Fruit fly (Drosophila melanogaster) whole organism, embryonic: ENCODE results near the gene Lon.
A peak's percentile ranks its signal among the peaks of the same experiment; 100 is the strongest.

Experiments
- Ada2b ChIP-seq: fragments of 200-800 bp; sonication (Bioruptor generic); IDR thresholded peaks from 2 replicates; pipeline ENCODE4 v1.3.6; 2022; ENCODE audit warnings: missing biosample characterization, missing genetic modification characterization
- Atf6 ChIP-seq: fragments of 200-800 bp; sonication (Bioruptor generic); IDR thresholded peaks from 2 replicates; pipeline ENCODE4 v1.3.6; 2022; ENCODE audit warnings: missing biosample characterization, missing genetic modification characterization
- Bteb2 ChIP-seq: fragments of 200-800 bp; sonication (Bioruptor generic); optimal IDR thresholded peaks from 2 replicates; lab custom pipeline; 2016; ENCODE audit warnings: missing biosample characterization, missing genetic modification characterization
- CG10431 ChIP-seq: fragments of 200-800 bp; sonication (Bioruptor generic); optimal IDR thresholded peaks from 3 replicates; lab custom pipeline; 2018; ENCODE audit warnings: missing biosample characterization, mild to moderate bottlenecking, missing genetic modification characterization
- CG10543 ChIP-seq: fragments of 200-800 bp; sonication (Bioruptor generic); optimal IDR thresholded peaks from 3 replicates; lab custom pipeline; 2017; ENCODE audit warnings: missing biosample characterization, mild to moderate bottlenecking, missing genetic modification characterization, moderate library complexity
- CG14860 ChIP-seq: fragments of 200-800 bp; sonication (Bioruptor generic); IDR thresholded peaks from 3 replicates; pipeline ENCODE4 v1.3.6; 2022; ENCODE audit warnings: missing biosample characterization, missing genetic modification characterization; ENCODE audit not compliant: partially characterized antibody
- CG17186 ChIP-seq: fragments of 200-800 bp; sonication (Bioruptor generic); optimal IDR thresholded peaks from 3 replicates; lab custom pipeline; 2017; ENCODE audit warnings: missing biosample characterization, missing genetic modification reagents, missing genetic modification characterization
- CG17385 ChIP-seq: fragments of 200-800 bp; sonication (Bioruptor generic); optimal IDR thresholded peaks from 3 replicates; lab custom pipeline; 2018; ENCODE audit warnings: missing biosample characterization, mild to moderate bottlenecking, missing genetic modification characterization
- CG17912 ChIP-seq: fragments of 200-800 bp; sonication (Bioruptor generic); optimal IDR thresholded peaks from 2 replicates; lab custom pipeline; 2018; ENCODE audit warnings: missing biosample characterization, mild to moderate bottlenecking, missing genetic modification characterization
- CG18262 ChIP-seq: fragments of 200-800 bp; optimal IDR thresholded peaks from 3 replicates; lab custom pipeline; 2019; ENCODE audit warnings: missing biosample characterization, mild to moderate bottlenecking, missing genetic modification characterization, moderate library complexity
- CG2199 ChIP-seq: fragments of 200-800 bp; sonication (Bioruptor generic); IDR thresholded peaks from 3 replicates; pipeline ENCODE4 v1.3.6; 2022; ENCODE audit warnings: missing biosample characterization, missing genetic modification characterization
- CG3065 ChIP-seq: fragments of 200-800 bp; sonication (Bioruptor generic); optimal IDR thresholded peaks from 2 replicates; lab custom pipeline; 2016; ENCODE audit warnings: missing biosample characterization, missing genetic modification characterization
- CG31365 ChIP-seq: fragments of 200-800 bp; sonication (Bioruptor generic); optimal IDR thresholded peaks from 2 replicates; lab custom pipeline; 2018; ENCODE audit warnings: missing biosample characterization, mild to moderate bottlenecking, missing genetic modification characterization
- CG33557 ChIP-seq: fragments of 200-800 bp; sonication (Bioruptor generic); optimal IDR thresholded peaks from 2 replicates; lab custom pipeline; 2019; ENCODE audit warnings: missing biosample characterization, mild to moderate bottlenecking, missing genetic modification characterization, moderate library complexity
- CG8290 ChIP-seq, 3 experiments: fragments of 200-800 bp; sonication (Bioruptor generic); optimal IDR thresholded peaks; 2 replicates each; lab custom pipeline; 2016 to 2019; ENCODE audit warnings: missing biosample characterization in 3 of 3, missing genetic modification characterization in 3 of 3, mild to moderate bottlenecking in 2 of 3, moderate library complexity in 1 of 3
- CG8388 ChIP-seq: fragments of 200-800 bp; sonication (Bioruptor generic); optimal IDR thresholded peaks from 2 replicates; lab custom pipeline; 2019; ENCODE audit warnings: missing biosample characterization, mild to moderate bottlenecking, missing genetic modification characterization, moderate library complexity
- CG8944 ChIP-seq: fragments of 200-800 bp; sonication (Bioruptor generic); optimal IDR thresholded peaks from 3 replicates; lab custom pipeline; 2016; ENCODE audit warnings: missing biosample characterization, missing genetic modification characterization
- CG9727 ChIP-seq: fragments of 200-800 bp; sonication (Bioruptor generic); optimal IDR thresholded peaks from 3 replicates; lab custom pipeline; 2017; ENCODE audit warnings: missing biosample characterization, mild to moderate bottlenecking, missing genetic modification characterization
- CHES-1-like ChIP-seq: fragments of 200-800 bp; sonication (Bioruptor generic); optimal IDR thresholded peaks from 2 replicates; lab custom pipeline; 2016; ENCODE audit warnings: missing biosample characterization, missing genetic modification characterization
- CTCF ChIP-seq: fragments of 200-800 bp; sonication (Bioruptor generic); optimal IDR thresholded peaks from 2 replicates; lab custom pipeline; 2017; ENCODE audit warnings: missing biosample characterization, mild to moderate bottlenecking, missing genetic modification characterization, moderate library complexity
- Doc3 ChIP-seq: fragments of 200-800 bp; sonication (Bioruptor generic); IDR thresholded peaks from 3 replicates; pipeline ENCODE4 v1.3.6; 2022; ENCODE audit warnings: missing biosample characterization, missing genetic modification characterization; ENCODE audit not compliant: partially characterized antibody
- E2f1 ChIP-seq: fragments of 200-800 bp; sonication (Bioruptor generic); IDR thresholded peaks from 2 replicates; pipeline ENCODE4 v1.3.6; 2022; ENCODE audit warnings: missing biosample characterization, missing genetic modification characterization
- E2f2 ChIP-seq: fragments of 200-800 bp; sonication (Bioruptor generic); IDR thresholded peaks from 2 replicates; pipeline ENCODE4 v1.3.6; 2022; ENCODE audit warnings: missing biosample characterization, missing genetic modification characterization
- HLH54F ChIP-seq: fragments of 200-800 bp; sonication (Bioruptor generic); optimal IDR thresholded peaks from 3 replicates; lab custom pipeline; 2016; ENCODE audit warnings: missing biosample characterization, missing genetic modification characterization
- HmgZ ChIP-seq: fragments of 200-800 bp; sonication (Bioruptor generic); optimal IDR thresholded peaks from 2 replicates; lab custom pipeline; 2018; ENCODE audit warnings: missing biosample characterization, mild to moderate bottlenecking, missing genetic modification characterization
- Hr39 ChIP-seq: fragments of >200 bp; optimal IDR thresholded peaks from 2 replicates; lab custom pipeline; 2017
- MTF-1 ChIP-seq: fragments of 200-800 bp; sonication (Bioruptor generic); optimal IDR thresholded peaks from 2 replicates; lab custom pipeline; 2018; ENCODE audit warnings: missing biosample characterization, mild to moderate bottlenecking, missing genetic modification characterization, borderline replicate concordance
- Trl ChIP-seq, 3 experiments: fragments of >200 bp in 2 of 3; fragments of 200-800 bp in 1 of 3; sonication (Bioruptor generic) in 1 of 3; optimal IDR thresholded peaks; 2 replicates in 1 of 3; 3 replicates in 2 of 3; lab custom pipeline; 2016 to 2017; ENCODE audit warnings: missing biosample characterization in 1 of 3, missing genetic modification characterization in 1 of 3
- Xrp1 ChIP-seq: fragments of 200-800 bp; sonication (Bioruptor generic); IDR thresholded peaks from 2 replicates; pipeline ENCODE4 v1.3.6; 2022; ENCODE audit warnings: missing biosample characterization, missing genetic modification characterization
- YL-1 ChIP-seq: fragments of 200-800 bp; sonication (Bioruptor generic); optimal IDR thresholded peaks from 3 replicates; lab custom pipeline; 2017; ENCODE audit warnings: missing biosample characterization, mild to moderate bottlenecking, missing genetic modification characterization
- ato ChIP-seq: fragments of 200-800 bp; sonication (Bioruptor generic); IDR thresholded peaks from 2 replicates; pipeline ENCODE4 v1.3.6; 2022; ENCODE audit warnings: missing biosample characterization, missing genetic modification characterization; ENCODE audit not compliant: partially characterized antibody
- br ChIP-seq: fragments of >200 bp; optimal IDR thresholded peaks from 2 replicates; lab custom pipeline; 2017
- gcm2 ChIP-seq: fragments of 200-800 bp; sonication (Bioruptor generic); optimal IDR thresholded peaks from 2 replicates; lab custom pipeline; 2016; ENCODE audit warnings: missing biosample characterization, missing genetic modification characterization
- gsb ChIP-seq: fragments of 200-800 bp; sonication (Bioruptor generic); IDR thresholded peaks from 2 replicates; pipeline ENCODE4 v1.3.6; 2022; ENCODE audit warnings: missing biosample characterization, missing genetic modification characterization
- hkb ChIP-seq, 2 experiments: fragments of 200-800 bp in 1 of 2; fragments of >200 bp in 1 of 2; sonication (Bioruptor generic) in 1 of 2; IDR thresholded peaks in 1 of 2; optimal IDR thresholded peaks in 1 of 2; 2 replicates each; pipeline versions ENCODE4 v1.3.6 to Lab custom; 2017 to 2022; ENCODE audit warnings: missing biosample characterization in 1 of 2, missing genetic modification characterization in 1 of 2
- inv ChIP-seq: fragments of 200-800 bp; sonication (Bioruptor generic); IDR thresholded peaks from 2 replicates; pipeline ENCODE4 v1.3.6; 2022; ENCODE audit warnings: missing biosample characterization, missing genetic modification characterization; ENCODE audit not compliant: partially characterized antibody
- nau ChIP-seq: fragments of 200-800 bp; sonication (Bioruptor generic); optimal IDR thresholded peaks from 3 replicates; lab custom pipeline; 2017; ENCODE audit warnings: missing biosample characterization, mild to moderate bottlenecking, missing genetic modification characterization, missing genetic modification reagents
- nerfin-1 ChIP-seq: fragments of 200-800 bp; sonication (Bioruptor generic); optimal IDR thresholded peaks from 3 replicates; lab custom pipeline; 2019; ENCODE audit warnings: missing biosample characterization, mild to moderate bottlenecking, missing genetic modification characterization, moderate library complexity
- p53 ChIP-seq: fragments of 200-800 bp; sonication (Bioruptor generic); optimal IDR thresholded peaks from 2 replicates; lab custom pipeline; 2016; ENCODE audit warnings: missing biosample characterization, missing genetic modification characterization
- pan ChIP-seq, 4 experiments: fragments of >200 bp in 3 of 4; fragments of 200-800 bp in 1 of 4; sonication (Bioruptor generic) in 1 of 4; optimal IDR thresholded peaks in 3 of 4; IDR thresholded peaks in 1 of 4; 2 replicates each; pipeline versions ENCODE4 v1.3.6 to Lab custom; 2017 to 2022; ENCODE audit warnings: missing biosample characterization in 2 of 4, missing genetic modification characterization in 2 of 4, mixed read lengths in 1 of 4
- ranshi ChIP-seq: fragments of 200-800 bp; sonication (Bioruptor generic); IDR thresholded peaks from 2 replicates; pipeline ENCODE4 v1.3.6; 2022; ENCODE audit warnings: missing biosample characterization, missing genetic modification characterization
- ro ChIP-seq: fragments of 200-800 bp; sonication (Bioruptor generic); IDR thresholded peaks from 2 replicates; pipeline ENCODE4 v1.3.6; 2022; ENCODE audit warnings: missing biosample characterization, missing genetic modification characterization
- sima ChIP-seq: fragments of 200-800 bp; sonication (Bioruptor generic); optimal IDR thresholded peaks from 2 replicates; lab custom pipeline; 2016; ENCODE audit warnings: missing biosample characterization, missing genetic modification characterization
- sisA ChIP-seq: fragments of 200-800 bp; sonication (Bioruptor generic); IDR thresholded peaks from 2 replicates; pipeline ENCODE4 v1.3.6; 2022; ENCODE audit warnings: missing biosample characterization, missing genetic modification characterization
- slbo ChIP-seq: fragments of 200-800 bp; sonication (Bioruptor generic); IDR thresholded peaks from 2 replicates; pipeline ENCODE4 v1.3.6; 2022; ENCODE audit warnings: missing biosample characterization, missing genetic modification characterization
- sqz ChIP-seq: fragments of 200-800 bp; sonication (Bioruptor generic); optimal IDR thresholded peaks from 3 replicates; lab custom pipeline; 2018; ENCODE audit warnings: missing biosample characterization, mild to moderate bottlenecking, missing genetic modification characterization
- unpg ChIP-seq: fragments of 200-800 bp; sonication (Bioruptor generic); optimal IDR thresholded peaks from 3 replicates; lab custom pipeline; 2018; ENCODE audit warnings: missing biosample characterization, mild to moderate bottlenecking, missing genetic modification characterization, moderate library complexity

Gene Lon

DNA sequence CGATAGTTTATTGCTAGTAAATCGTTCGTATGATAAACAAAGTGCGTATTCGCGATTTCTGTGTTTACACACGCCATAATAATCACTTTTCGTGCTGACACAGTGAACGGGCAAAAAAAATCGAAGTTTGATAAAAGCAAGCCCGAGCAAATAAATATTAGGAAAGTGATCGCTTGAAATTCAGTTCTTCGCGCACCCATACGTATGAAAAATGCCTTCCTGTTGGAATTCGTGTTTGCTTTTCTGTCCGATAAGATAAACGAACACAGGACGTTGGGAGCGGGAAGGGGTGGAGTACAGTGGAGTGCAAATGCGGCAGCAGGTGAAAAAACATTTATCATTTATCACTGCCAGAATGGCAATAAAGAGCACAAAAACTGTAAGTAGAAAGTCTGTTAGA is 18.7 kb upstream of the Lon start (continued):
- TF ChIP-seq MTF-1 (GFP tag; lab: Kevin White, UChicago) (no peak), CG17186 (no peak), Trl (optimal IDR thresholded peaks at IDR 0.05; lab: Kevin White, UChicago) (no peak), Trl (GFP tag; optimal IDR thresholded peaks at IDR 0.05; lab: Kevin White, UChicago) (no peak), Bteb2 (GFP tag; lab: Kevin White, UChicago) (no peak), E2f1 (GFP tag; lab: Robert Waterston, UW) (no peak), CG17912 (no peak), CTCF (GFP tag; lab: Kevin White, UChicago) (no peak), sqz (GFP tag; lab: Kevin White, UChicago) (no peak), p53 (no peak), CG33557 (GFP tag; lab: Kevin White, UChicago) (no peak), CG17385 (no peak), HmgZ (tag; lab: Kevin White, UChicago) (peak; percentile 22), E2f2 (no peak), nau (GFP tag; lab: Kevin White, UChicago) (no peak), Hr39 (lab: Kevin White, UChicago) (no peak), ranshi (GFP tag; lab: Robert Waterston, UW) (no peak), CG2199 (GFP tag; lab: Robert Waterston, UW) (0 out of 3 replicates have a peak, but pooled peaks have one; percentile 31), Ada2b (no peak), CG8944 (GFP tag; lab: Kevin White, UChicago) (no peak), sisA (GFP tag; lab: Robert Waterston, UW) (no peak), ro (GFP tag; lab: Robert Waterston, UW) (no peak), YL-1 (no peak)

DNA sequence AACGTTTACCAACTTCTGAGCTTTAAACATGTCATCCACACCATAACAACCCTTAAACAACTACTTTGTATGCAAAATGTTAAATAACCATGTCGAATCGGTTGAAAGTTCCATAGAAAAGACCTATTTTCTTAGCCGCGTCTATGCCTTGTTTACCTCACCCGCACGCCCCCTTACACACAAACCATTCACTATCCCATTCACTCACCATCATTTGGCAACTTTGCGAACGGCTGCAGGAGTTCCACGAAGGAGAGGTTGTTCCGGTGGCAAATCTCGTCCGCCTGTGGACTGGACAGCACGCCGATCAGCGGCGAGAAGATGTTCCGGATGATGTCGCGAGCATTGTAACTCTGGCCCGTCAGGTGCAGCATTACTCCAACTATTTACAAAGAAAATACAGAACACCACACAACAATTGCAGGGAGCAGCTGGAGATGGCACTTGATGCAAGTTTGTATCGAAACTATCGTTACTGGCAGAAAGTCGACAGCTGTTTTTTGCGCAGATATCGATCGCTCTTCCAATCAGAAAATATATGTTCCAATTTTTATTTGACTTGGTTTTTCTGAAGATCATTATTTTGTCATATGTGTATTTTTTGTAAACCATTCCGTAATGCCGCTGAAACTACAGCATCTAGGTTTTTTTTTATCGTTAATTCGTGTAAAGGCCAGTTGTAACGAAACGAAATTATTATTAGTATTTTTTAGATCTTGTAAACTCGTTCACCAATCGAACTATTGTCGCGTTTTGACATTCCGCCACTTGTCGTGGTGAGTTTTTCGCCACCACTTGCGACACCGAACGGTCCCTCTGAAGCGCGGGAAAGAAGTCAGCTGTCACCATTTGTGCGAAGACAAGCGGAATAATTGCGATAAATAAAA is 6.3 kb upstream of the Lon start, which contains the start of gene asf1:
Gene asf1 (plus strand): TSS at position 823 of the 887 bp plus-strand sequence.
- TF ChIP-seq CG10431 (GFP tag; lab: Kevin White, UChicago) (peak; percentile 27), Atf6 (GFP tag; lab: Robert Waterston, UW) (no peak), HLH54F (GFP tag; lab: Kevin White, UChicago) (peak; percentile 17), Doc3 (GFP tag; lab: Robert Waterston, UW) (peak; percentile 67), inv (GFP tag; lab: Robert Waterston, UW) (peak; percentile 71), gsb (GFP tag; lab: Robert Waterston, UW) (no peak), gcm2 (GFP tag; lab: Kevin White, UChicago) (no peak), br (lab: Kevin White, UChicago) (no peak), CG14860 (GFP tag; lab: Robert Waterston, UW) (peak; percentile 54; the same call in 1 of the 3 replicates), slbo (GFP tag; lab: Robert Waterston, UW) (peak; percentile 43; the same call in 1 of the 2 replicates), CG9727 (GFP tag; lab: Kevin White, UChicago) (peak; percentile 31), Xrp1 (no peak), ato (GFP tag; lab: Robert Waterston, UW) (peak; percentile 45; the same call in 1 of the 2 replicates), unpg (no peak), CHES-1-like (GFP tag; lab: Kevin White, UChicago) (peak; percentile 68), sima (no peak), CG18262 (tag; lab: Kevin White, UChicago) (peak; percentile 6), pan (optimal IDR thresholded peaks at IDR 0.05; lab: Kevin White, UChicago) (no peak), pan (GFP tag; optimal IDR thresholded peaks at IDR 0.05 in 1 of 2, IDR thresholded peaks at IDR 0.05 in 1 of 2) (no peak), hkb (optimal IDR thresholded peaks at IDR 0.05; lab: Kevin White, UChicago) (no peak), hkb (GFP tag; IDR thresholded peaks at IDR 0.05; lab: Robert Waterston, UW) (0 out of 2 replicates have a peak, but pooled peaks have one; percentile 25), CG10543 (GFP tag; lab: Kevin White, UChicago) (no peak), nerfin-1 (tag; lab: Kevin White, UChicago) (peak; percentile 86), Trl (optimal IDR thresholded peaks at IDR 0.05; lab: Kevin White, UChicago) (no peak), Trl (GFP tag; optimal IDR thresholded peaks at IDR 0.05; lab: Kevin White, UChicago) (peak; percentile 41), E2f2 (peak; percentile 65), CG3065 (no peak), CG8290 (GFP tag; optimal IDR thresholded peaks at IDR 0.05; lab: Kevin White, UChicago) (peak; percentile 21), CG8290 (tag; optimal IDR thresholded peaks at IDR 0.05; lab: Kevin White, UChicago) (no peak), CG31365 (tag; lab: Kevin White, UChicago) (no peak), CG8388 (GFP tag; lab: Kevin White, UChicago) (no peak)
